Worm (Caenorhabditis elegans) whole organism, L1 larva: Measurements from ENCODE around the gene sox-4.

Experiments used
- aha-1 ChIP-seq: fragments of 150-350 bp; optimal IDR thresholded peaks from 2 replicates; lab custom pipeline; 2014; ENCODE audit warnings: missing biosample characterization, missing genetic modification characterization
- blmp-1 ChIP-seq: fragments of 150-350 bp; optimal IDR thresholded peaks from 2 replicates; lab custom pipeline; 2014; ENCODE audit warnings: missing biosample characterization, missing genetic modification characterization
- ceh-82 ChIP-seq, 3 experiments: fragments of 150-350 bp in 1 of 3; sonication (generic microtip) in 2 of 3; optimal IDR thresholded peaks; 2 replicates each; lab custom pipeline; 2014 to 2017; ENCODE audit warnings: missing biosample characterization in 3 of 3, missing genetic modification characterization in 3 of 3
- efl-1 ChIP-seq, 4 experiments: fragments of 150-350 bp; optimal IDR thresholded peaks in 3 of 4; peaks in 1 of 4; 1 replicate in 1 of 4; 2 replicates in 3 of 4; lab custom pipeline; 2014; ENCODE audit warnings: missing biosample characterization in 2 of 4, missing genetic modification characterization in 2 of 4, missing genetic modification reagents in 2 of 4
- egl-27 ChIP-seq, 2 experiments: fragments of 150-350 bp in 1 of 2; sonication (generic microtip); optimal IDR thresholded peaks; 3 replicates each; lab custom pipeline; 2017 to 2018; ENCODE audit warnings: missing biosample characterization in 2 of 2, missing genetic modification characterization in 2 of 2, missing genetic modification reagents in 2 of 2
- elt-2 ChIP-seq: sonication (generic microtip); optimal IDR thresholded peaks from 2 replicates; lab custom pipeline; 2016; ENCODE audit warnings: missing genetic modification characterization, mild to moderate bottlenecking, inconsistent platforms, missing compliant biosample characterization, missing genetic modification reagents
- elt-3 ChIP-seq, 6 experiments: fragments of 150-350 bp in 1 of 6; sonication (generic microtip); optimal IDR thresholded peaks; 2 replicates each; lab custom pipeline; 2017 to 2018; ENCODE audit warnings: missing biosample characterization in 6 of 6, missing genetic modification characterization in 6 of 6, inconsistent platforms in 1 of 6
- fkh-8 ChIP-seq: sonication (generic microtip); optimal IDR thresholded peaks from 2 replicates; lab custom pipeline; 2016; ENCODE audit warnings: mild to moderate bottlenecking, missing genetic modification characterization, missing compliant biosample characterization
- grh-1 ChIP-seq: fragments of 200-800 bp; sonication (Bioruptor generic); IDR thresholded peaks from 2 replicates; pipeline ENCODE4 v1.3.6; 2022; ENCODE audit warnings: missing genetic modification reagents, missing genetic modification characterization, missing compliant biosample characterization
- hpl-2 ChIP-seq: fragments of 150-350 bp; optimal IDR thresholded peaks from 2 replicates; lab custom pipeline; 2014; ENCODE audit warnings: missing biosample characterization, missing genetic modification reagents, missing genetic modification characterization
- lin-14 ChIP-seq: fragments of 200-800 bp; sonication (Bioruptor generic); optimal IDR thresholded peaks from 2 replicates; lab custom pipeline; 2018; ENCODE audit warnings: mild to moderate bottlenecking, missing genetic modification characterization, moderate library complexity, missing compliant biosample characterization
- lin-39 ChIP-seq: fragments of 150-350 bp; optimal IDR thresholded peaks from 2 replicates; lab custom pipeline; 2014; ENCODE audit warnings: missing biosample characterization, missing genetic modification reagents, missing genetic modification characterization
- mep-1 ChIP-seq: fragments of 150-350 bp; optimal IDR thresholded peaks from 2 replicates; lab custom pipeline; 2014; ENCODE audit warnings: missing biosample characterization, missing genetic modification characterization
- nhr-19 ChIP-seq: fragments of 200-800 bp; sonication (Bioruptor generic); conservative IDR thresholded peaks from 2 replicates; pipeline ENCODE4 v1.3.6; 2022; ENCODE audit warnings: missing genetic modification characterization, missing compliant biosample characterization
- nhr-28 ChIP-seq: fragments of 150-350 bp; optimal IDR thresholded peaks from 2 replicates; lab custom pipeline; 2014; ENCODE audit warnings: missing biosample characterization, missing genetic modification characterization
- nhr-71 ChIP-seq: sonication (generic microtip); optimal IDR thresholded peaks from 2 replicates; lab custom pipeline; 2016; ENCODE audit warnings: mild to moderate bottlenecking, missing genetic modification characterization, moderate library complexity, missing compliant biosample characterization
- nhr-85 ChIP-seq: sonication (generic microtip); peaks from one replicate; lab custom pipeline; 2016; ENCODE audit warnings: missing genetic modification characterization, inconsistent platforms, missing compliant biosample characterization
- rnt-1 ChIP-seq: sonication (generic microtip); optimal IDR thresholded peaks from 2 replicates; lab custom pipeline; 2016; ENCODE audit warnings: mild to moderate bottlenecking, missing genetic modification characterization, moderate library complexity, missing compliant biosample characterization
- skn-1 ChIP-seq: fragments of 150-350 bp; optimal IDR thresholded peaks from 2 replicates; lab custom pipeline; 2014; ENCODE audit warnings: missing biosample characterization, missing genetic modification characterization
- sox-4 ChIP-seq: sonication (generic microtip); optimal IDR thresholded peaks from 2 replicates; lab custom pipeline; 2016; ENCODE audit warnings: missing genetic modification characterization, missing compliant biosample characterization
- sup-37 ChIP-seq: fragments of 200-800 bp; sonication (Bioruptor generic); optimal IDR thresholded peaks from 2 replicates; lab custom pipeline; 2018; ENCODE audit warnings: mild to moderate bottlenecking, missing genetic modification characterization, missing compliant biosample characterization
- unc-30 ChIP-seq: sonication (generic microtip); optimal IDR thresholded peaks from 2 replicates; lab custom pipeline; 2017; ENCODE audit warnings: missing biosample characterization, missing genetic modification characterization
- unc-62 ChIP-seq: fragments of 150-350 bp; optimal IDR thresholded peaks from 2 replicates; lab custom pipeline; 2014; ENCODE audit warnings: missing biosample characterization, missing genetic modification reagents, missing genetic modification characterization

The sox-4 gene

ce11 chrX:3467958-3468357 lies 40.8 kb downstream of the sox-4 start:
- TF ChIP-seq unc-30 (tag; lab: Kevin White, UChicago) (no peak), elt-2 (tag; lab: Kevin White, UChicago) (no peak), lin-14 (GFP tag; lab: Kevin White, UChicago) (peak; percentile 20), hpl-2 (GFP tag; lab: Kevin White, UChicago) (no peak), sup-37 (GFP tag; lab: Kevin White, UChicago) (no peak), ceh-82 (tag; optimal IDR thresholded peaks at IDR 0.05; lab: Kevin White, UChicago) (no peak)

ce11 chrX:3467004-3467761 lies 41.6 kb downstream of the sox-4 start:
- TF ChIP-seq fkh-8 (peak; percentile 1), lin-14 (GFP tag; lab: Kevin White, UChicago) (peak; percentile 8), efl-1 (optimal IDR thresholded peaks at IDR 0.05; lab: Kevin White, UChicago) (no peak), efl-1 (GFP tag; optimal IDR thresholded peaks at IDR 0.05 in 1 of 2; lab: Kevin White, UChicago) (peak in 1 of 2 experiments; percentile 5), aha-1 (tag; lab: Kevin White, UChicago) (no peak)

ce11 chrX:3465785-3466184 lies 43.0 kb downstream of the sox-4 start, which contains the start of the genes ZK377.15 and sax-3:
ZK377.15 (minus strand) TSS chrX:3465885.
sax-3 (minus strand) TSS chrX:3465927.
- TF ChIP-seq lin-14 (GFP tag; lab: Kevin White, UChicago) (peak; percentile 25), unc-62 (GFP tag; lab: Kevin White, UChicago) (no peak)
- TF ChIP-seq, all 84 proteins: peak for 1

- peak; percentile 19 for TF ChIP-seq skn-1 (tag; lab: Kevin White, UChicago)
- peak; percentile 72 for TF ChIP-seq nhr-85 (tag; lab: Kevin White, UChicago)
- peak in 1 of 3 experiments; percentile 11 for TF ChIP-seq ceh-82 (tag; optimal IDR thresholded peaks at IDR 0.05; lab: Kevin White, UChicago)
- no peak for TF ChIP-seq lin-14 (GFP tag; lab: Kevin White, UChicago)
- TF ChIP-seq, all 84 proteins: peak for 3
These were observed 44.3 kb downstream of the sox-4 start for ce11 chrX:3464309-3465038.

ce11 chrX:3463875-3464274 lies 44.9 kb downstream of the sox-4 start:
- TF ChIP-seq unc-62 (GFP tag; lab: Kevin White, UChicago) (no peak), lin-14 (GFP tag; lab: Kevin White, UChicago) (peak; percentile 29), nhr-85 (tag; lab: Kevin White, UChicago) (peak; percentile 71), egl-27 (tag; optimal IDR thresholded peaks at IDR 0.05; lab: Kevin White, UChicago) (no peak), blmp-1 (tag; lab: Kevin White, UChicago) (peak; percentile 41), mep-1 (peak; percentile 15), nhr-19 (GFP tag; lab: Robert Waterston, UW) (no peak), nhr-28 (tag; lab: Kevin White, UChicago) (no peak)

- peak; percentile 43 for TF ChIP-seq blmp-1 (tag; lab: Kevin White, UChicago)
- no peak for TF ChIP-seq sup-37 (GFP tag; lab: Kevin White, UChicago)
These were observed 46.7 kb downstream of the sox-4 start for ce11 chrX:3462086-3462485.

ce11 chrX:3455561-3455960 lies 53.2 kb downstream of the sox-4 start:
- peak; percentile 62 for TF ChIP-seq rnt-1 (tag; lab: Kevin White, UChicago)
- no peak for TF ChIP-seq grh-1
- peak; percentile 85 for TF ChIP-seq lin-14 (GFP tag; lab: Kevin White, UChicago)
- peak; percentile 47 for TF ChIP-seq nhr-71
- TF ChIP-seq lin-39 (tag; lab: Kevin White, UChicago): peak; percentile 15
- TF ChIP-seq elt-3 (tag; optimal IDR thresholded peaks at IDR 0.05; lab: Kevin White, UChicago): no peak
- TF ChIP-seq sox-4 (tag; lab: Kevin White, UChicago): no peak
